Worm (Caenorhabditis elegans) whole organism, L4 larva: ENCODE data around the gene csb-1.

ENCODE experiments used
- D1046.2 ChIP-seq: fragments of 200-800 bp; sonication (Bioruptor generic); IDR thresholded peaks from 2 replicates; pipeline ENCODE4 v1.3.6; 2022; ENCODE audit warnings: missing genetic modification characterization, missing compliant biosample characterization
- F37D6.2 ChIP-seq: sonication (generic microtip); optimal IDR thresholded peaks from 2 replicates; lab custom pipeline; 2016; ENCODE audit warnings: mild to moderate bottlenecking, missing genetic modification characterization, missing compliant biosample characterization
- F44E2.7 ChIP-seq: fragments of 200-800 bp; sonication (Bioruptor generic); IDR thresholded peaks from 2 replicates; pipeline ENCODE4 v2.1.2; 2022; ENCODE audit warnings: missing genetic modification characterization, missing compliant biosample characterization
- R02D3.7 ChIP-seq: fragments of 150-350 bp; sonication (generic microtip); optimal IDR thresholded peaks from 3 replicates; lab custom pipeline; 2014; ENCODE audit warnings: missing biosample characterization, missing genetic modification characterization
- aha-1 ChIP-seq: fragments of 150-350 bp; peaks from one replicate; lab custom pipeline; 2014; ENCODE audit warnings: missing biosample characterization, missing genetic modification characterization
- aly-2 ChIP-seq: sonication (generic microtip); optimal IDR thresholded peaks from 2 replicates; lab custom pipeline; 2018; ENCODE audit warnings: missing biosample characterization, missing genetic modification characterization
- arid-1 ChIP-seq: fragments of 200-800 bp; sonication (Bioruptor generic); conservative IDR thresholded peaks from 2 replicates; pipeline ENCODE4 v1.3.6; 2022; ENCODE audit warnings: missing genetic modification reagents, missing genetic modification characterization, missing compliant biosample characterization
- ceh-32 ChIP-seq: sonication (generic microtip); optimal IDR thresholded peaks from 2 replicates; lab custom pipeline; 2016; ENCODE audit warnings: mild to moderate bottlenecking, missing genetic modification characterization, missing compliant biosample characterization; ENCODE audit not compliant: poor library complexity
- ctbp-1 ChIP-seq: fragments of 200-800 bp; sonication (Bioruptor generic); IDR thresholded peaks from 2 replicates; pipeline ENCODE4 v1.3.6; 2022; ENCODE audit warnings: missing genetic modification reagents, missing genetic modification characterization, missing compliant biosample characterization
- daf-16 ChIP-seq, 3 experiments: sonication (generic microtip); optimal IDR thresholded peaks; 2 replicates each; lab custom pipeline; 2016 to 2017; ENCODE audit warnings: missing genetic modification characterization in 3 of 3, missing genetic modification reagents in 3 of 3, mild to moderate bottlenecking in 2 of 3, missing compliant biosample characterization in 2 of 3, missing biosample characterization in 1 of 3, moderate library complexity in 1 of 3
- daf-19 ChIP-seq: fragments of 200-800 bp; sonication (Bioruptor generic); conservative IDR thresholded peaks from 2 replicates; pipeline ENCODE4 v1.3.6; 2022; ENCODE audit warnings: missing genetic modification characterization, missing compliant biosample characterization
- dmd-6 ChIP-seq: fragments of 200-800 bp; sonication (Bioruptor generic); IDR thresholded peaks from 2 replicates; pipeline ENCODE4 v1.3.6; 2022; ENCODE audit warnings: missing genetic modification reagents, missing genetic modification characterization, missing compliant biosample characterization
- dmd-8 ChIP-seq: fragments of 200-800 bp; sonication (Bioruptor generic); IDR thresholded peaks from 2 replicates; pipeline ENCODE4 v1.3.6; 2022; ENCODE audit warnings: missing genetic modification characterization, missing compliant biosample characterization
- dpl-1 ChIP-seq: fragments of 150-350 bp; optimal IDR thresholded peaks from 2 replicates; lab custom pipeline; 2014; ENCODE audit warnings: missing biosample characterization, missing genetic modification reagents, missing genetic modification characterization
- dve-1 ChIP-seq: sonication (generic microtip); optimal IDR thresholded peaks from 2 replicates; lab custom pipeline; 2017; ENCODE audit warnings: antibody characterized with exemption, mild to moderate bottlenecking, missing genetic modification characterization, missing compliant biosample characterization; ENCODE audit not compliant: insufficient read depth
- egl-27 ChIP-seq: sonication (generic microtip); optimal IDR thresholded peaks from 3 replicates; lab custom pipeline; 2017; ENCODE audit warnings: missing biosample characterization, missing genetic modification reagents, missing genetic modification characterization
- egl-43 ChIP-seq: fragments of 200-800 bp; sonication (Bioruptor generic); IDR thresholded peaks from 2 replicates; pipeline ENCODE4 v1.3.6; 2022; ENCODE audit warnings: missing genetic modification reagents, missing genetic modification characterization, missing compliant biosample characterization
- fos-1 ChIP-seq: fragments of 150-350 bp; optimal IDR thresholded peaks from 2 replicates; lab custom pipeline; 2014; ENCODE audit warnings: missing biosample characterization, missing genetic modification characterization
- hif-1 ChIP-seq, 2 experiments: sonication (generic microtip); optimal IDR thresholded peaks; 2 replicates each; lab custom pipeline; 2016 to 2017; ENCODE audit warnings: missing compliant biosample characterization in 2 of 2, missing genetic modification characterization in 2 of 2, missing genetic modification reagents in 2 of 2, missing genotype in 2 of 2, mild to moderate bottlenecking in 1 of 2
- hlh-11 ChIP-seq: fragments of 200-800 bp; sonication (Bioruptor generic); optimal IDR thresholded peaks from 2 replicates; lab custom pipeline; 2018; ENCODE audit warnings: mild to moderate bottlenecking, missing genetic modification characterization, missing compliant biosample characterization
- hmg-1.1 ChIP-seq: fragments of 200-800 bp; sonication (Bioruptor generic); IDR thresholded peaks from 2 replicates; pipeline ENCODE4 v1.3.6; 2022; ENCODE audit warnings: missing genetic modification reagents, missing genetic modification characterization, missing compliant biosample characterization
- lin-13 ChIP-seq: fragments of 150-350 bp; optimal IDR thresholded peaks from 2 replicates; lab custom pipeline; 2014; ENCODE audit warnings: missing biosample characterization, missing genetic modification reagents, missing genetic modification characterization
- lin-29 ChIP-seq: fragments of 200-800 bp; sonication (Bioruptor generic); IDR thresholded peaks from 2 replicates; pipeline ENCODE4 v1.3.6; 2022; ENCODE audit warnings: missing genetic modification reagents, missing genetic modification characterization, missing compliant biosample characterization
- lin-38 ChIP-seq: fragments of 200-800 bp; sonication (Bioruptor generic); IDR thresholded peaks from 2 replicates; pipeline ENCODE4 v1.3.6; 2022; ENCODE audit warnings: missing genetic modification reagents, missing genetic modification characterization, missing compliant biosample characterization
- lsy-2 ChIP-seq, 2 experiments: fragments of 150-350 bp in 1 of 2; sonication (generic microtip) in 1 of 2; optimal IDR thresholded peaks; 2 replicates each; lab custom pipeline; 2014 to 2017; ENCODE audit warnings: missing biosample characterization in 2 of 2, missing genetic modification characterization in 2 of 2
- madf-5 ChIP-seq, 2 experiments: fragments of 200-800 bp; sonication (Bioruptor generic); IDR thresholded peaks; 2 replicates each; pipeline ENCODE4 v1.3.6; 2022; ENCODE audit warnings: missing compliant biosample characterization in 2 of 2, missing genetic modification characterization in 2 of 2
- madf-9 ChIP-seq: fragments of 200-800 bp; sonication (Bioruptor generic); conservative IDR thresholded peaks from 2 replicates; pipeline ENCODE4 v1.3.6; 2022; ENCODE audit warnings: missing genetic modification reagents, missing genetic modification characterization, missing compliant biosample characterization
- mdl-1 ChIP-seq, 2 experiments: fragments of 150-350 bp in 1 of 2; sonication (generic microtip) in 1 of 2; optimal IDR thresholded peaks; 2 replicates each; lab custom pipeline; 2014 to 2017; ENCODE audit warnings: missing biosample characterization in 2 of 2, missing genetic modification characterization in 2 of 2
- mdt-29 ChIP-seq: fragments of 200-800 bp; sonication (Bioruptor generic); IDR thresholded peaks from 2 replicates; pipeline ENCODE4 v1.3.6; 2022; ENCODE audit warnings: missing genetic modification reagents, missing genetic modification characterization, missing compliant biosample characterization
- mep-1 ChIP-seq: fragments of 150-350 bp; sonication (generic microtip); optimal IDR thresholded peaks from 3 replicates; lab custom pipeline; 2014; ENCODE audit warnings: missing biosample characterization, missing genetic modification characterization
- nhr-10 ChIP-seq: fragments of 150-350 bp; optimal IDR thresholded peaks from 2 replicates; lab custom pipeline; 2014; ENCODE audit warnings: missing biosample characterization, missing genetic modification characterization
- nhr-25 ChIP-seq: sonication (generic microtip); optimal IDR thresholded peaks from 2 replicates; lab custom pipeline; 2017; ENCODE audit warnings: missing genetic modification characterization, mild to moderate bottlenecking, missing compliant biosample characterization, antibody characterized with exemption, moderate library complexity, borderline replicate concordance; ENCODE audit not compliant: insufficient read depth
- nhr-28 ChIP-seq: fragments of 150-350 bp; optimal IDR thresholded peaks from 2 replicates; lab custom pipeline; 2014; ENCODE audit warnings: missing biosample characterization, missing genetic modification characterization
- nhr-41 ChIP-seq: fragments of 200-800 bp; sonication (Bioruptor generic); IDR thresholded peaks from 2 replicates; pipeline ENCODE4 v1.3.6; 2022; ENCODE audit warnings: missing genetic modification reagents, missing genetic modification characterization, missing compliant biosample characterization
- nhr-42 ChIP-seq: fragments of 200-800 bp; sonication (Bioruptor generic); IDR thresholded peaks from 2 replicates; pipeline ENCODE4 v1.3.6; 2022; ENCODE audit warnings: missing genetic modification characterization, missing compliant biosample characterization
- nhr-48 ChIP-seq: sonication (generic microtip); optimal IDR thresholded peaks from 2 replicates; lab custom pipeline; 2016; ENCODE audit warnings: mild to moderate bottlenecking, missing genetic modification characterization, missing compliant biosample characterization
- nhr-76 ChIP-seq: fragments of 150-350 bp; optimal IDR thresholded peaks from 2 replicates; lab custom pipeline; 2014; ENCODE audit warnings: missing biosample characterization, missing genetic modification characterization
- nhr-77 ChIP-seq: fragments of 150-350 bp; optimal IDR thresholded peaks from 2 replicates; lab custom pipeline; 2014; ENCODE audit warnings: missing biosample characterization, missing genetic modification characterization
- pqm-1 ChIP-seq: sonication (generic microtip); optimal IDR thresholded peaks from 2 replicates; lab custom pipeline; 2017; ENCODE audit warnings: missing biosample characterization, missing genetic modification characterization
- saeg-2 ChIP-seq: fragments of 200-800 bp; sonication (Bioruptor generic); IDR thresholded peaks from 2 replicates; pipeline ENCODE4 v1.3.6; 2022; ENCODE audit warnings: missing genetic modification reagents, missing genetic modification characterization, missing compliant biosample characterization
- set-16 ChIP-seq: fragments of 200-800 bp; sonication (Bioruptor generic); IDR thresholded peaks from 2 replicates; pipeline ENCODE4 v1.3.6; 2022; ENCODE audit warnings: missing genetic modification reagents, missing genetic modification characterization, missing compliant biosample characterization
- spr-1 ChIP-seq: sonication (generic microtip); optimal IDR thresholded peaks from 2 replicates; lab custom pipeline; 2016; ENCODE audit warnings: mild to moderate bottlenecking, missing genetic modification characterization, missing compliant biosample characterization
- tra-1 ChIP-seq: fragments of 200-800 bp; sonication (Bioruptor generic); IDR thresholded peaks from 2 replicates; pipeline ENCODE4 v1.3.6; 2022; ENCODE audit warnings: missing genetic modification reagents, missing genetic modification characterization, missing compliant biosample characterization
- unc-39 ChIP-seq: sonication (generic microtip); optimal IDR thresholded peaks from 2 replicates; lab custom pipeline; 2017; ENCODE audit warnings: missing biosample characterization, missing genetic modification characterization
- zag-1 ChIP-seq: fragments of 150-350 bp; optimal IDR thresholded peaks from 2 replicates; lab custom pipeline; 2014; ENCODE audit warnings: missing biosample characterization, missing genetic modification characterization
- zip-2 ChIP-seq: fragments of 150-350 bp; optimal IDR thresholded peaks from 2 replicates; lab custom pipeline; 2014; ENCODE audit warnings: missing biosample characterization, missing genetic modification characterization

csb-1 gene

DNA sequence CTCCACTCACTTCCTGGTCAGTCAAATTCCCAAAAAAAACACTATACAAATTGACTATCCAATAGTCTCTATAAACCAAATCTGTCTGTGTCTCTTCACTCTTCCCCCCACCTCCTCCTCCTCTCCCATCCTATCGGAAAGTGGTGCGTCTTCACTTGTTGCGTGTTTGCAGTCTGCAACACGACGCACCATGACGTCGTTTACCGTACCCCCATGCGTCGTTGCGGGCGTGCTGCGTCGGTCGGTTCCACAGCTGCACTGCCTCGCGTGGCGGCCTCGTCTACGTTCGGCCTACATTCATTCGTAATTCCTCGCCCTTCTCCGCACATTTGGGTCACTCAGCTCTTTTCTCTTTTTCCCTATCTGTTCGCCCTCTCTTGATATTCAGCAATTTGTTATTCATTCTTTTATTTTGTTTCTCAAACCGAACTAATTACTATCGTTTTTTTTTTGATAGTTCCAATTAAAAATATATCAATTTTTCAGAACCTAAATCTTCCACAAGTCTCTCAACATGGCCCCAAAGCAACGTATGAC lies 24.6 kb downstream of the csb-1 start, which contains the start of gene serp-1.1 (continued):
- TF ChIP-seq lsy-2 (tag; optimal IDR thresholded peaks at IDR 0.05; lab: Kevin White, UChicago) (peak; percentile 100), mep-1 (peak; percentile 99), F44E2.7 (GFP tag; lab: Robert Waterston, UW) (0 out of 2 replicates have a peak, but pooled peaks have one; percentile 11), nhr-48 (tag; lab: Kevin White, UChicago) (peak; percentile 98), dmd-8 (GFP tag; lab: Robert Waterston, UW) (peak; percentile 81), nhr-41 (peak; percentile 99), zip-2 (peak; percentile 85), nhr-25 (tag; lab: Kevin White, UChicago) (peak; percentile 98), madf-5 (GFP tag; IDR thresholded peaks at IDR 0.05; lab: Robert Waterston, UW) (no peak; a peak in 1 of 4 replicates), hmg-1.1 (GFP tag; lab: Robert Waterston, UW) (peak; percentile 99), ceh-32 (peak; percentile 82), egl-27 (tag; lab: Kevin White, UChicago) (peak; percentile 85), hlh-11 (peak; percentile 100), D1046.2 (GFP tag; lab: Robert Waterston, UW) (peak; percentile 92), fos-1 (tag; lab: Kevin White, UChicago) (peak; percentile 90), spr-1 (tag; lab: Kevin White, UChicago) (peak; percentile 97), aly-2 (tag; lab: Kevin White, UChicago) (no peak), lin-38 (GFP tag; lab: Robert Waterston, UW) (peak; percentile 93), set-16 (GFP tag; lab: Robert Waterston, UW) (peak; percentile 97), daf-19 (GFP tag; lab: Robert Waterston, UW) (no peak), ctbp-1 (GFP tag; lab: Robert Waterston, UW) (peak; percentile 98), unc-39 (tag; lab: Kevin White, UChicago) (peak; percentile 42), nhr-10 (tag; lab: Kevin White, UChicago) (peak; percentile 94), arid-1 (peak; percentile 96), F37D6.2 (peak; percentile 96), zag-1 (tag; lab: Kevin White, UChicago) (peak; percentile 62), mdl-1 (tag; optimal IDR thresholded peaks at IDR 0.05; lab: Kevin White, UChicago) (peak; percentile 93 to 99), pqm-1 (peak; percentile 91), nhr-42 (GFP tag; lab: Robert Waterston, UW) (peak; percentile 98), hif-1 (tag; optimal IDR thresholded peaks at IDR 0.05; lab: Kevin White, UChicago) (peak; percentile 80 to 97), mdt-29 (peak; percentile 92), nhr-76 (peak; percentile 47), aha-1 (tag; lab: Kevin White, UChicago) (peak; percentile 100), madf-9 (GFP tag; lab: Robert Waterston, UW) (peak; percentile 97)
- TF ChIP-seq, all 104 proteins: peak for 88

DNA sequence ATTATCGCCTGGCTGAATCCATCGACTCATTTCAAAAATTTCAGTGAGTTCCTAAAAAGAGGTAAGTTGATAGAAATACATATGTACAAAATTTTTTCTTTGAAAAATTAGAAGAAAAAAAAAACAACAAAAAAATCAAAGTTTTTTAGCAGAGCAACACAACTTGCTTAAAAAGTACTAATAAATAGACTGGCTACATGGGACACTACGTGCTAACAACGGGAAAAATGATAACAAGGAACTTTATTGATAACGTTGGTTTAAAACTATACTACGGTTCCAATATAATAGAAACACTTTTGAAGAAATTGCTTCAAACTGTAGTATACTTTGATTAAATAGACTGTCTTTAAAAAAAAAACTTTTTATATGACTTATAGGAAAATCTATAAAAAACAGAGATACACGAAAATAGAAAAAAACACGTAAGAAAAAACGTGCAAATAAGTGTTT lies 27.2 kb downstream of the csb-1 start, which contains the start of gene acox-1.6:
TSS of gene acox-1.6 (minus strand) at position 51 of the 453 bp plus-strand sequence.
- TF ChIP-seq lin-13, result no peak
- no peak for TF ChIP-seq saeg-2 (GFP tag; lab: Robert Waterston, UW)
- no peak for TF ChIP-seq dpl-1 (GFP tag; lab: Kevin White, UChicago)
- TF ChIP-seq pqm-1, result peak; percentile 66
- TF ChIP-seq daf-16 (GFP tag; optimal IDR thresholded peaks at IDR 0.05; lab: Kevin White, UChicago), result no peak
- peak; percentile 68 for TF ChIP-seq daf-16 (tag; optimal IDR thresholded peaks at IDR 0.05; lab: Kevin White, UChicago)
- no peak for TF ChIP-seq nhr-10 (tag; lab: Kevin White, UChicago)
- TF ChIP-seq aha-1 (tag; lab: Kevin White, UChicago), result peak; percentile 68
- TF ChIP-seq nhr-28 (tag; lab: Kevin White, UChicago), result peak; percentile 80
- no peak for TF ChIP-seq ceh-32
- peak; percentile 7 for TF ChIP-seq hlh-11
- TF ChIP-seq dve-1, result peak; percentile 15
- TF ChIP-seq nhr-77, result peak; percentile 43
- peak in 1 of 2 experiments; percentile 48 for TF ChIP-seq hif-1 (tag; optimal IDR thresholded peaks at IDR 0.05; lab: Kevin White, UChicago)
- peak; percentile 23; the same call in 1 of the 2 replicates for TF ChIP-seq dmd-6 (GFP tag; lab: Robert Waterston, UW)
- no peak for TF ChIP-seq tra-1 (GFP tag; lab: Robert Waterston, UW)
- TF ChIP-seq R02D3.7 (tag; lab: Kevin White, UChicago), result no peak
- no peak for TF ChIP-seq aly-2 (tag; lab: Kevin White, UChicago)
- TF ChIP-seq mdl-1 (tag; optimal IDR thresholded peaks at IDR 0.05; lab: Kevin White, UChicago), result peak in 1 of 2 experiments; percentile 7
- no peak for TF ChIP-seq lin-29 (GFP tag; lab: Robert Waterston, UW)
- no peak for TF ChIP-seq egl-43
